Fruit fly (Drosophila melanogaster): ENCODE measurements around the gene Eig71Eb.
A peak's percentile ranks its signal among the peaks of the same experiment; 100 is the strongest.

The Eig71Eb gene

DNA sequence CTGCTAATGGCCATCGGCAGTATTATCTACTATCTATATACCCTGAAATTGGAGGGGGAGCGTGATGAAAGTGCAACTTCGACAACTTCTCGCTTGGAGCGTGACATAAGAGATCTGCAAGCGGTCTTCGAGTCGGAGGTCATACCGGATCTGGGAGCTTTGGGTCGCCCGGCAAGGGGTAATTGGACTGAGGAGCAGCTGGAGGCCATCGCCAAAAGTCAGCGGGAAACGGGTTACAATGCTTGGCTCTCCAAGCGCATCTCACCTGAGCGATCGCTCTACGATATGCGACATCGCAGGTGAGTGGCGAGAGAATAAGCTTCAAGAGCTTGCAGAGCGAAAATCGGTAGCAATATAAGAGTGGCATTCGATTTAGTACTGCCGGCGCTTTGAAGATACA is 34.3 kb downstream of the Eig71Eb start:
- TF ChIP-seq svp (GFP tag), result peak; percentile 39
- no peak for TF ChIP-seq CG6792 (GFP tag; optimal IDR thresholded peaks at IDR 0.05)
- 0 out of 3 replicates have a peak, but pooled peaks have one; percentile 29 for TF ChIP-seq CG6163 (GFP tag; IDR thresholded peaks at IDR 0.05)
- TF ChIP-seq Eip78C (GFP tag), result peak; percentile 13
- no peak for TF ChIP-seq fkh (GFP tag; optimal IDR thresholded peaks at IDR 0.05)
- no peak for TF ChIP-seq dsx (GFP tag; optimal IDR thresholded peaks at IDR 0.05; ENCODE audit: poor library complexity, severe bottlenecking)

DNA sequence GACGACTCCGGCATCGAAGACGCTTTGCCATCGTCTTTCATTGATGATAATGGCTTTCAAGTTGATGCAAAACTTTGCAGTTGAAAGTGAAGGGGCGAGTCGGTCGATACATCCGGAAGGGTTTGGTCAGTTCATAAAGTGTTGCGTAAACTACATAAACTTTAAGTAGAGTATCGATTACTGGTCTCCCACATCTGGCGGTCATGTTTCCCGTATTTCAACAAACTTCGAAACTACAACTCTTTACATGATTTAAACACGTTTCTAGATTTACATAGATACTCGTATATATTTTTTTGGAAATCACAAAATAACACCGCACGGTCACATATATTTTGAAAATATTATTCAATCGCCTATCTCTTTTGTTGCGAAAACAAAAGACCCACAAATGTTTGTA is 38.1 kb downstream of the Eig71Eb start, which contains the start of gene CG34452:
Gene CG34452 (minus strand): TSS at position 101 of the 400 bp plus-strand sequence.
- no peak for TF ChIP-seq CG8119 (GFP tag; IDR thresholded peaks at IDR 0.05)
- no peak for TF ChIP-seq CG31627 (GFP tag; optimal IDR thresholded peaks at IDR 0.05)
- TF ChIP-seq CG1621 (tag; optimal IDR thresholded peaks at IDR 0.05), result no peak
- no peak for TF ChIP-seq spab (GFP tag; optimal IDR thresholded peaks at IDR 0.05)
- TF ChIP-seq ss (GFP tag; optimal IDR thresholded peaks at IDR 0.05), result no peak
- TF ChIP-seq OdsH (GFP tag; optimal IDR thresholded peaks at IDR 0.05), result no peak
- TF ChIP-seq pdm3 (GFP tag; optimal IDR thresholded peaks at IDR 0.05), result no peak
- no peak for TF ChIP-seq esn (GFP tag; optimal IDR thresholded peaks at IDR 0.05)
- TF ChIP-seq CG34406 (GFP tag; optimal IDR thresholded peaks at IDR 0.05), result no peak
- no peak for TF ChIP-seq Blimp-1 (GFP tag; optimal IDR thresholded peaks at IDR 0.05)
- no peak for TF ChIP-seq salr (GFP tag; optimal IDR thresholded peaks at IDR 0.05)
- TF ChIP-seq eg (GFP tag; IDR thresholded peaks at IDR 0.05), result no peak
- TF ChIP-seq Eip75B (GFP tag; optimal IDR thresholded peaks at IDR 0.05), result no peak
- no peak for TF ChIP-seq CG9139 (GFP tag; optimal IDR thresholded peaks at IDR 0.05)
- no peak for TF ChIP-seq CG15336 (GFP tag; IDR thresholded peaks at IDR 0.05)
- TF ChIP-seq Lpt (GFP tag; optimal IDR thresholded peaks at IDR 0.05), result no peak
- no peak for TF ChIP-seq CG10669 (GFP tag; optimal IDR thresholded peaks at IDR 0.05)
- TF ChIP-seq fd85E (GFP tag; optimal IDR thresholded peaks at IDR 0.05), result no peak
- TF ChIP-seq Ets21C (GFP tag; optimal IDR thresholded peaks at IDR 0.05), result no peak
- no peak for TF ChIP-seq Gug (GFP tag; IDR thresholded peaks at IDR 0.05)

DNA sequence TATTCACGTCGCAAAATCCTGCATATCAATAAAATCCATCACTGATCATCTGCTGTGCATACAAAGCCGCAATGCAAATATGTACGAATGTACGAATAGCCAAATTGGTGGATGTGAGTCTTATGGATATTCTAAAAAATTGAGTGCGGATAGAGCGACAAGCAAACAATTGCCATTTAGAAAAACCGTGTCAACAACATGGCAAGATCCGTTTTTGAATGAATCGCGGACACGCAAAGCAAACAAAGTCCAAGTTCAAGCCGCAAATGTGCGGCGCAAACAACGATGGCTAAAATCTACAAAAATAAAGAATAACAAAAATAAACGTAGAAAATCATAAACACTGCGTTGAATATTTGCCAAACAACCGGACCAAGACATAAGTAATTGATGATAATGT is 39.8 kb downstream of the Eig71Eb start:
- TF ChIP-seq lz (GFP tag; optimal IDR thresholded peaks at IDR 0.05), result no peak
- peak; percentile 87 for TF ChIP-seq fkh (GFP tag; optimal IDR thresholded peaks at IDR 0.05)

DNA sequence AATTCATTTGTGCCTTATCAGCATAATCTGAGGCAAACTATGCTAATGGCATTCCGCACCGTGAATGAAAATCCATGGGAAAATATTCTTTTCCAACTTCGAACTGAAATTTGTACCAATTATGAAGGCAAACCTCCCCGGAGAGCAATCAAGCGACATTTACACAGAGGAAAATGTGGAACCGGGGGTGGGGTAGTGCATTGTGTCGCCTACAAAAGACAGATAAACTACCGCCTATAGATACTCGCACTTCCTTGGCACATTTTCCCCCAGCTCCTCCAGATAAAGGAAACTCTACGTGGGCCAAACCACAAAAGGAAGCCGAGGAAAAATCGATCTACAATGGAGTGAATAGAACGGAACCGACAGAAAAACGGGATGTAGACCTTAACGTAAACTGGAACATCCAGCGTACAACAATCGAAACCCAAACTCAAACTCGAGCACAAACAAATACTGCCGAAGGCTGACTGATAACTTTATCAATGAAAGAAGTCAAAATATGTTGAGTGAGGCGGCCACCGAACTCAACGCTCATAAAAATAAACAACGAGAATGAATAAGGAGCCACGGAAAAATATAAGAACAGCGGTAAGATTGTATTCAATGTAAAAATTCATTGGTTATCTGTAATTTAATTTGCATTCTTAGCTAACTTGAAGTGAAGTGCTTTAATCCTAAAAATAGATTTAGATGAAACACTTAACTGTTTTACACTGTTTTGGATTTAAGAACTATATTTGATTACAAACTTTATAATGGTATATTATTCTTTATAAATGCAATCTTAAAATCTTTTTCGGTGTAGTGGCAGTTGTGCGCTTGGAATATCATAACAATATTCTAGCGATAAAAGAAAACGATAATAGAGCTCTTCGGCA is 41.2 kb downstream of the Eig71Eb start:
- TF ChIP-seq fkh (GFP tag; optimal IDR thresholded peaks at IDR 0.05) (peak; percentile 60), CG15336 (GFP tag; IDR thresholded peaks at IDR 0.05) (no peak), svp (GFP tag) (peak; percentile 77), CG8119 (GFP tag; IDR thresholded peaks at IDR 0.05) (no peak), cyc (GFP tag; optimal IDR thresholded peaks at IDR 0.05) (peak; percentile 18), CG16779 (tag; optimal IDR thresholded peaks at IDR 0.05) (no peak), Met (GFP tag; optimal IDR thresholded peaks at IDR 0.05) (peak; percentile 68)

DNA sequence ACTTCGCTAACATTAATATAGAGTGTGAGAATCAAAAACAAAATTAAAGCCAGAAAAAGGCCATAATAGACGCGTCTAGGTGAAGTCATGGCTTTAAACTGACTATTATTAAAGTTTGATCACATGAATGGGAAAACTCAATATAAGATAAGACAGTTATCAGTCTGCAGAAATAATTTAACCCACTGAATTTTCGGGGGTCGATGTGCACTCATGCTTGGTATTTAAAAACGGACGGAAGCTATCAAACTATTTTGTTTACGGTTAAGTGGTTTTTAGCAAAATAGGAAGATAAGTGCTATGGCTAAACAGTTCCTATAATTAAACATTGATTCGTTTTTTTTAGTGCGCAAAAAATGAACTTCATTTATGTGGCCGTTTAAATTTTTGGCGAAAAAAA is 42.2 kb downstream of the Eig71Eb start, which contains the start of gene CG34451:
Gene CG34451 (minus strand): TSS at position 101 of the 400 bp plus-strand sequence.
- TF ChIP-seq acj6 (GFP tag; optimal IDR thresholded peaks at IDR 0.05) (no peak), CG4318 (GFP tag; optimal IDR thresholded peaks at IDR 0.05) (no peak), CG10631 (GFP tag; optimal IDR thresholded peaks at IDR 0.05) (no peak), CG6808 (GFP tag; optimal IDR thresholded peaks at IDR 0.05) (no peak), CG8119 (GFP tag; IDR thresholded peaks at IDR 0.05) (no peak), fd85E (GFP tag; optimal IDR thresholded peaks at IDR 0.05) (no peak), achi (GFP tag; optimal IDR thresholded peaks at IDR 0.05) (no peak), Ets21C (GFP tag; optimal IDR thresholded peaks at IDR 0.05) (no peak), Eip78C (GFP tag) (no peak), CG6163 (GFP tag; IDR thresholded peaks at IDR 0.05) (no peak)
